Fruit fly (Drosophila melanogaster): ENCODE measurements around the gene mthl10.

mthl10 gene

DNA sequence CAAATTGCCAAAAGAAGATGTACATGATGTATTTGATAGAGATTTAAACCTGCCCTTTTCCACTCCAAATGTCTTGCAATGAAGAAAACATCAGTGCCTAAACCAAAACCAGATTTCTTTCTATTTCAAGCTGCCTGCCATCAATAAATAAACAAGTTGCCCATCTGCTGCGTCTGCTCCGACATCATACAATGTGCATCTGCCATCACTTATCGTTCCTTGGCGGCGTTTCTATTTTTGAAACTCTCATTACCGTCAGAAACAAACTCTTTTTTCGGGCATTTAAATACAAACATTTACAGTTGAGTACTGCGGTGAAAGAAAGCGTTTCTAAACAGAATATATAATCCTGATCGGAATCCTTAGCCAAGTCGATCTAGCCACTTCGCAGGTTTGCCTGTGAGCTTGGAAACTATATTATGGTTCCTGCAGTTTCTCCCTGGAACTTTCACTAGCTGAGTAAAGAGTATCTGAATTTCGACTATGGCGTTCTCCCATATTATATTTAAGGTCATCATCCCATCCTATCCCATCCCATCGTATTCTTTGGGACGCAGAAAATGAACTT is 47.8 kb downstream of the mthl10 start (continued):
- no peak for TF ChIP-seq CG12659 (GFP tag; optimal IDR thresholded peaks at IDR 0.05)
- TF ChIP-seq CG10979 (tag; optimal IDR thresholded peaks at IDR 0.05), result peak; percentile 75
- TF ChIP-seq abd-A (tag; optimal IDR thresholded peaks at IDR 0.05), result no peak
- TF ChIP-seq CG13894 (tag; optimal IDR thresholded peaks at IDR 0.05), result no peak
- peak; percentile 6 for TF ChIP-seq CG1602 (GFP tag; optimal IDR thresholded peaks at IDR 0.05)
- peak; percentile 18 for TF ChIP-seq ATbp (GFP tag; optimal IDR thresholded peaks at IDR 0.05)
- TF ChIP-seq mirr (GFP tag; optimal IDR thresholded peaks at IDR 0.05), result no peak
- TF ChIP-seq BEAF-32 (GFP tag; optimal IDR thresholded peaks at IDR 0.05), result no peak
- TF ChIP-seq az2 (GFP tag; optimal IDR thresholded peaks at IDR 0.05), result peak; percentile 47
- TF ChIP-seq repo (GFP tag; optimal IDR thresholded peaks at IDR 0.05), result no peak
- no peak for TF ChIP-seq CG12744 (GFP tag; optimal IDR thresholded peaks at IDR 0.05)
- TF ChIP-seq CG11723 (GFP tag; optimal IDR thresholded peaks at IDR 0.05), result no peak
- no peak for TF ChIP-seq maf-S (GFP tag; optimal IDR thresholded peaks at IDR 0.05)
- TF ChIP-seq Sry-δ (GFP tag; optimal IDR thresholded peaks at IDR 0.05), result no peak
- no peak for TF ChIP-seq CG12942 (GFP tag; optimal IDR thresholded peaks at IDR 0.05)
- no peak for TF ChIP-seq Sry-β (GFP tag; optimal IDR thresholded peaks at IDR 0.05)
- TF ChIP-seq Bdp1 (GFP tag; optimal IDR thresholded peaks at IDR 0.05), result no peak
- peak; percentile 23 for TF ChIP-seq CG12219 (GFP tag; optimal IDR thresholded peaks at IDR 0.05)
- TF ChIP-seq CG9727 (GFP tag; optimal IDR thresholded peaks at IDR 0.05), result peak; percentile 28
- TF ChIP-seq B-H1 (GFP tag; IDR thresholded peaks at IDR 0.05), result no peak
- TF ChIP-seq CG5245 (GFP tag; optimal IDR thresholded peaks at IDR 0.05), result peak; percentile 22
- peak; percentile 37 for TF ChIP-seq CG33557 (GFP tag; optimal IDR thresholded peaks at IDR 0.05)
- TF ChIP-seq ro (GFP tag; IDR thresholded peaks at IDR 0.05), result no peak
- peak; percentile 31 for TF ChIP-seq CG8944 (GFP tag; optimal IDR thresholded peaks at IDR 0.05)
- TF ChIP-seq Gug (GFP tag; IDR thresholded peaks at IDR 0.05), result no peak; the same call in 3 of the 4 replicates
- TF ChIP-seq shn (GFP tag; optimal IDR thresholded peaks at IDR 0.05), result no peak
- no peak for TF ChIP-seq ems (GFP tag; optimal IDR thresholded peaks at IDR 0.05)
- peak; percentile 47 for TF ChIP-seq CG2678 (tag; optimal IDR thresholded peaks at IDR 0.05)
- TF ChIP-seq nerfin-1 (tag; optimal IDR thresholded peaks at IDR 0.05), result peak; percentile 13
- TF ChIP-seq CG13424 (tag; optimal IDR thresholded peaks at IDR 0.05), result peak; percentile 28
- TF ChIP-seq CG10321 (GFP tag; IDR thresholded peaks at IDR 0.05), result no peak
- TF ChIP-seq Chrac-16 (GFP tag; optimal IDR thresholded peaks at IDR 0.05), result peak; percentile 47
- TF ChIP-seq Optix (GFP tag; IDR thresholded peaks at IDR 0.05), result peak; percentile 31; the same call in 1 of the 3 replicates
- TF ChIP-seq CG10431 (GFP tag; optimal IDR thresholded peaks at IDR 0.05), result no peak
- no peak for TF ChIP-seq lilli (GFP tag; optimal IDR thresholded peaks at IDR 0.05)
- TF ChIP-seq pho (GFP tag; optimal IDR thresholded peaks at IDR 0.05), result no peak
- no peak for TF ChIP-seq CG17186 (GFP tag; optimal IDR thresholded peaks at IDR 0.05)
- TF ChIP-seq gfzf (GFP tag; optimal IDR thresholded peaks at IDR 0.05), result no peak
- no peak for TF ChIP-seq NK7.1 (GFP tag; optimal IDR thresholded peaks at IDR 0.05)
- TF ChIP-seq CG8359 (GFP tag; optimal IDR thresholded peaks at IDR 0.05; ENCODE audit: borderline replicate concordance), result no peak
- TF ChIP-seq bab2 (GFP tag; optimal IDR thresholded peaks at IDR 0.05), result peak; percentile 3
- TF ChIP-seq ken (GFP tag; IDR thresholded peaks at IDR 0.05), result no peak
- TF ChIP-seq Vsx1 (GFP tag; optimal IDR thresholded peaks at IDR 0.05), result no peak
- TF ChIP-seq p53 (GFP tag; optimal IDR thresholded peaks at IDR 0.05), result no peak
- no peak for TF ChIP-seq HHEX (GFP tag; optimal IDR thresholded peaks at IDR 0.05)
- no peak for TF ChIP-seq Abd-B (GFP tag; optimal IDR thresholded peaks at IDR 0.05)
- no peak for TF ChIP-seq CG18011 (GFP tag; optimal IDR thresholded peaks at IDR 0.05)
- TF ChIP-seq chm (GFP tag; IDR thresholded peaks at IDR 0.05), result peak; percentile 15; the same call in 1 of the 2 replicates
- 0 out of 3 replicates have a peak, but pooled peaks have one; percentile 16 for TF ChIP-seq croc (GFP tag; conservative IDR thresholded peaks at IDR 0.05)
- TF ChIP-seq ato (GFP tag; IDR thresholded peaks at IDR 0.05; ENCODE audit: partially characterized antibody), result no peak
